Worm (Caenorhabditis elegans): Measurements from ENCODE around the gene ugt-3.

The ugt-3 gene

DNA sequence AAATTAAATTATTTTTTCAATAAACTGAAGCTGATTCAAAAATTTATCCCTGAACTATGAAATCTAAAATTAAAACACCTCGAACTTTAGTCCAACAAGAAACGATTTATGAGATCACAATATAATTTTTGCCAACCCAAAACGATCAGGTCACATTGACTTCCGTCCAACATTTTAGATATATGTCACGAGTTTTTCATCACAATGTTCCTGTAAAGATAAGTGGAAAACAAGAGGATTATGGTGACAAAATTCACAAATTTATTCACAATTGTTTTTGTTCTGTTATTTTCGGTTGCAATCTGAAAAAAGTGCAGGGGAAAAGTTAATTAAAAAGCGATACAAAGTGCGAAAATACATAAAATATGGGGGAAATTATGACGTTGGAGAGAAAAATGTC is 16.6 kb upstream of the ugt-3 start:
- no peak for TF ChIP-seq Y5F2A.4 (GFP tag; optimal IDR thresholded peaks at IDR 0.05)
- peak in 1 of 2 experiments; percentile 74 for TF ChIP-seq unc-62 (GFP tag; optimal IDR thresholded peaks at IDR 0.05 in 1 of 2)
- no peak for TF ChIP-seq unc-62 (tag; optimal IDR thresholded peaks at IDR 0.05)
- no peak for TF ChIP-seq mes-2 (tag; optimal IDR thresholded peaks at IDR 0.05; ENCODE audit: poor library complexity, severe bottlenecking)
- peak; percentile 12 to 47 for TF ChIP-seq lsy-2 (tag; optimal IDR thresholded peaks at IDR 0.05)
- no peak for TF ChIP-seq sdz-12 (GFP tag; optimal IDR thresholded peaks at IDR 0.05)
- no peak for TF ChIP-seq lin-39 (tag; optimal IDR thresholded peaks at IDR 0.05)
- no peak for TF ChIP-seq ztf-7 (tag; optimal IDR thresholded peaks at IDR 0.05)
- TF ChIP-seq daf-19 (GFP tag; conservative IDR thresholded peaks at IDR 0.05): no peak
- TF ChIP-seq unc-39 (tag; optimal IDR thresholded peaks at IDR 0.05): no peak
- TF ChIP-seq ZK337.2 (GFP tag; IDR thresholded peaks at IDR 0.05): no peak
- TF ChIP-seq lim-7 (GFP tag; IDR thresholded peaks at IDR 0.05): no peak
- peak; percentile 4 for TF ChIP-seq mep-1 (tag; optimal IDR thresholded peaks at IDR 0.05)
- TF ChIP-seq hlh-30 (tag; optimal IDR thresholded peaks at IDR 0.05; ENCODE audit: insufficient read depth): peak; percentile 37
- TF ChIP-seq nhr-42 (GFP tag; IDR thresholded peaks at IDR 0.05): no peak
- no peak for TF ChIP-seq set-16 (GFP tag; IDR thresholded peaks at IDR 0.05)

DNA sequence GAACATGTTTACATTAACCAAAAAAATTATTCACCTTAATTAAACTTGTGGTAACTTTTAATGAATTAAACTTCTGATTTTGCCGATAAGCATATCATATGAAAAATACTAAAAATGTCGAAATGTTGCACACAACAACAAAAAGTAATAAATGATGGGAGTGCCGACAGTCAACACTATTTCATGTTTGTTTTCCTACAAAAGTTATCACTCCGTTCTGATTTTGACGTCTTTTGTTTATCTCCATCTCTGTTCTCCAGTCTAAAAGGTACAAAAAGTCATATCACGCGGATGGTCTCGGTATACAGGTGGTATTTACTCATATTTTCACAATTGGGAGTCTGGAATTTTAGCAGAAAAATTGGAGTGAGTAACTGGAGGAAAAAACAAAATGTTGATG is 15.3 kb upstream of the ugt-3 start:
- peak; percentile 45 for TF ChIP-seq nhr-6 (tag; optimal IDR thresholded peaks at IDR 0.05)
- no peak for TF ChIP-seq dmd-9 (GFP tag; IDR thresholded peaks at IDR 0.05)
- peak; percentile 52 for TF ChIP-seq dve-1 (tag; optimal IDR thresholded peaks at IDR 0.05; ENCODE audit: insufficient read depth)
- TF ChIP-seq mdl-1 (tag; optimal IDR thresholded peaks at IDR 0.05): peak in 1 of 2 experiments; percentile 19
- peak; percentile 60 for TF ChIP-seq nhr-28 (tag; optimal IDR thresholded peaks at IDR 0.05)
- TF ChIP-seq rbr-2 (tag; optimal IDR thresholded peaks at IDR 0.05): no peak
- TF ChIP-seq php-3 (GFP tag; IDR thresholded peaks at IDR 0.05): peak; percentile 22; the same call in 1 of the 2 replicates
- TF ChIP-seq hlh-11 (tag; optimal IDR thresholded peaks at IDR 0.05): peak; percentile 0
- TF ChIP-seq nhr-77 (tag; optimal IDR thresholded peaks at IDR 0.05): peak; percentile 32
- no peak for TF ChIP-seq daf-16 (GFP tag; optimal IDR thresholded peaks at IDR 0.05)
- TF ChIP-seq daf-16 (tag; optimal IDR thresholded peaks at IDR 0.05): peak; percentile 89
- TF ChIP-seq madf-5 (GFP tag; IDR thresholded peaks at IDR 0.05): no peak

DNA sequence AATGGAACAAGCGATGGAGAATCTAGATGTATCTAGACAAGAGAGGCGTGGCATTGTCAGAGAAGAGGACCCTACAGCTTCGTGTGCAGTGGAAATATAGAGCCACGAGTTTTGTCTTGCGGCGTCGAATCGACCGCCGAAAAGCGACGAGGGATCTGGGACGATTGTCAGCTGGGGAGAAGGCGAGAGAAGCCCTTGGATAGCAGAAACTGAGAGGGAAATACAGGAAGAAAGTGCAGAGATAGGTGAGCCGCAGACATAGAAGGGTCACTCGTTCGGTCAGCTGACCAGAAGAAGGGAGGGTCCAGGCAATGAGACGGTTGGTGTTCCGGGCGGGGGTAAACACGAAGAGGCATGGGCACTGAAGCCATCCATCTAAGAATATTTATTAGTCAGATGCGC is 14.4 kb upstream of the ugt-3 start:
- TF ChIP-seq dmd-9 (GFP tag; IDR thresholded peaks at IDR 0.05) (no peak), ceh-28 (tag; optimal IDR thresholded peaks at IDR 0.05) (no peak), attf-4 (tag; optimal IDR thresholded peaks at IDR 0.05) (no peak), jun-1 (tag; optimal IDR thresholded peaks at IDR 0.05) (no peak), tra-1 (GFP tag; IDR thresholded peaks at IDR 0.05) (no peak), lsy-2 (tag; optimal IDR thresholded peaks at IDR 0.05) (peak; percentile 53 to 64), mdl-1 (tag; optimal IDR thresholded peaks at IDR 0.05) (peak; percentile 43 to 88), snpc-4 (tag; optimal IDR thresholded peaks at IDR 0.05) (no peak), spr-3 (GFP tag; optimal IDR thresholded peaks at IDR 0.05) (no peak), lin-29 (GFP tag; IDR thresholded peaks at IDR 0.05) (no peak), ama-1 (optimal IDR thresholded peaks at IDR 0.05) (peak; percentile 10), T20F7.1 (GFP tag; optimal IDR thresholded peaks at IDR 0.05) (no peak), nhr-76 (tag; optimal IDR thresholded peaks at IDR 0.05) (no peak), set-16 (GFP tag; IDR thresholded peaks at IDR 0.05) (peak; percentile 88), nhr-11 (tag; optimal IDR thresholded peaks at IDR 0.05) (peak; percentile 83), duxl-1 (tag; optimal IDR thresholded peaks at IDR 0.05; ENCODE audit: poor library complexity) (no peak), madf-9 (GFP tag; conservative IDR thresholded peaks at IDR 0.05) (no peak), pha-4 (GFP tag; IDR thresholded peaks at IDR 0.05) (no peak), pha-4 (tag; optimal IDR thresholded peaks at IDR 0.05) (no peak), hmg-1.1 (GFP tag; IDR thresholded peaks at IDR 0.05) (peak; percentile 70; the same call in 1 of the 2 replicates), nhr-111 (GFP tag; optimal IDR thresholded peaks at IDR 0.05) (no peak), Y105C5A.15 (GFP tag; IDR thresholded peaks at IDR 0.05) (no peak), nhr-41 (GFP tag; IDR thresholded peaks at IDR 0.05) (no peak), lin-38 (GFP tag; IDR thresholded peaks at IDR 0.05) (0 out of 2 replicates have a peak, but pooled peaks have one; percentile 19), saeg-2 (GFP tag; IDR thresholded peaks at IDR 0.05) (no peak), nhr-237 (tag; optimal IDR thresholded peaks at IDR 0.05) (no peak), D1046.2 (GFP tag; IDR thresholded peaks at IDR 0.05) (no peak), daf-19 (GFP tag; conservative IDR thresholded peaks at IDR 0.05) (no peak)

Measured in whole organism, L4 larva.